Worm (Caenorhabditis elegans) whole organism, L3 larva: ENCODE results near the gene srx-113.

Experiments used
- R02D3.7 ChIP-seq: fragments of 150-350 bp; optimal IDR thresholded peaks from 2 replicates; lab custom pipeline; 2014; ENCODE audit warnings: missing biosample characterization, missing genetic modification characterization
- aly-2 ChIP-seq: fragments of 150-350 bp; optimal IDR thresholded peaks from 2 replicates; lab custom pipeline; 2014; ENCODE audit warnings: missing biosample characterization, missing genetic modification characterization
- ceh-16 ChIP-seq: sonication (generic microtip); optimal IDR thresholded peaks from 2 replicates; lab custom pipeline; 2017; ENCODE audit warnings: missing biosample characterization, missing genetic modification characterization
- ceh-82 ChIP-seq: fragments of 150-350 bp; optimal IDR thresholded peaks from 2 replicates; lab custom pipeline; 2014; ENCODE audit warnings: missing biosample characterization, missing genetic modification characterization
- daf-12 ChIP-seq: fragments of 150-350 bp; optimal IDR thresholded peaks from 2 replicates; lab custom pipeline; 2014; ENCODE audit warnings: missing biosample characterization, missing genetic modification reagents, missing genetic modification characterization
- egl-27 ChIP-seq: sonication (generic microtip); optimal IDR thresholded peaks from 4 replicates; lab custom pipeline; 2017; ENCODE audit warnings: missing biosample characterization, missing genetic modification reagents, missing genetic modification characterization
- egl-5 ChIP-seq: fragments of 150-350 bp; optimal IDR thresholded peaks from 2 replicates; lab custom pipeline; 2017; ENCODE audit warnings: missing biosample characterization, missing genetic modification reagents, missing genetic modification characterization, inconsistent platforms
- elt-1 ChIP-seq: fragments of 150-350 bp; optimal IDR thresholded peaks from 2 replicates; lab custom pipeline; 2014; ENCODE audit warnings: missing biosample characterization, missing genetic modification characterization
- elt-2 ChIP-seq: sonication (generic microtip); optimal IDR thresholded peaks from 2 replicates; lab custom pipeline; 2016; ENCODE audit warnings: missing genetic modification reagents, mild to moderate bottlenecking, missing genetic modification characterization, missing compliant biosample characterization
- elt-3 ChIP-seq, 3 experiments: fragments of 150-350 bp in 1 of 3; sonication (generic microtip) in 2 of 3; optimal IDR thresholded peaks; 2 replicates in 2 of 3; 4 replicates in 1 of 3; lab custom pipeline; 2014 to 2017; ENCODE audit warnings: missing biosample characterization in 3 of 3, missing genetic modification characterization in 3 of 3
- eor-1 ChIP-seq, 2 experiments: fragments of 150-350 bp; optimal IDR thresholded peaks; 2 replicates each; lab custom pipeline; 2014 to 2018; ENCODE audit warnings: missing biosample characterization in 2 of 2, missing genetic modification characterization in 2 of 2
- fkh-10 ChIP-seq: sonication (generic microtip); optimal IDR thresholded peaks from 2 replicates; lab custom pipeline; 2017; ENCODE audit warnings: missing biosample characterization, missing genetic modification reagents, missing genetic modification characterization
- fkh-2 ChIP-seq: fragments of 150-350 bp; optimal IDR thresholded peaks from 2 replicates; lab custom pipeline; 2014; ENCODE audit warnings: missing biosample characterization, missing genetic modification reagents, missing genetic modification characterization
- lin-15B ChIP-seq: fragments of 150-350 bp; optimal IDR thresholded peaks from 2 replicates; lab custom pipeline; 2014; ENCODE audit warnings: missing biosample characterization, missing genetic modification characterization
- lsy-12 ChIP-seq: sonication (generic microtip); optimal IDR thresholded peaks from 2 replicates; lab custom pipeline; 2016; ENCODE audit warnings: mild to moderate bottlenecking, missing genetic modification characterization, missing compliant biosample characterization
- mdl-1 ChIP-seq: fragments of 150-350 bp; optimal IDR thresholded peaks from 2 replicates; lab custom pipeline; 2014; ENCODE audit warnings: missing biosample characterization, missing genetic modification characterization
- nfya-1 ChIP-seq: sonication (generic microtip); optimal IDR thresholded peaks from 2 replicates; lab custom pipeline; 2017; ENCODE audit warnings: missing genetic modification characterization, mild to moderate bottlenecking, missing compliant biosample characterization, antibody characterized with exemption, moderate library complexity; ENCODE audit not compliant: insufficient read depth
- nhr-11 ChIP-seq: fragments of 150-350 bp; optimal IDR thresholded peaks from 2 replicates; lab custom pipeline; 2014; ENCODE audit warnings: missing biosample characterization, missing genetic modification characterization
- nhr-237 ChIP-seq: fragments of 150-350 bp; optimal IDR thresholded peaks from 2 replicates; lab custom pipeline; 2014; ENCODE audit warnings: missing biosample characterization, missing genetic modification characterization
- nhr-25 ChIP-seq: sonication (generic microtip); optimal IDR thresholded peaks from 2 replicates; lab custom pipeline; 2017; ENCODE audit warnings: missing biosample characterization, missing genetic modification characterization
- nhr-43 ChIP-seq: sonication (generic microtip); optimal IDR thresholded peaks from 2 replicates; lab custom pipeline; 2016; ENCODE audit warnings: mild to moderate bottlenecking, missing genetic modification characterization, missing compliant biosample characterization; ENCODE audit not compliant: poor library complexity, severe bottlenecking
- nhr-67 ChIP-seq: fragments of 150-350 bp; optimal IDR thresholded peaks from 2 replicates; lab custom pipeline; 2014; ENCODE audit warnings: missing biosample characterization, missing genetic modification characterization
- nhr-77 ChIP-seq: fragments of 150-350 bp; optimal IDR thresholded peaks from 2 replicates; lab custom pipeline; 2014; ENCODE audit warnings: missing biosample characterization, missing genetic modification characterization
- pha-4 ChIP-seq: fragments of 150-350 bp; optimal IDR thresholded peaks from 2 replicates; lab custom pipeline; 2014; ENCODE audit warnings: missing biosample characterization, missing genetic modification reagents, missing genetic modification characterization
- pqm-1 ChIP-seq: fragments of 150-350 bp; optimal IDR thresholded peaks from 2 replicates; lab custom pipeline; 2017; ENCODE audit warnings: missing biosample characterization, missing genetic modification characterization, inconsistent platforms
- sea-2 ChIP-seq: fragments of 150-350 bp; sonication (generic microtip); optimal IDR thresholded peaks from 4 replicates; lab custom pipeline; 2014; ENCODE audit warnings: missing biosample characterization, missing genetic modification reagents, missing genetic modification characterization
- skn-1 ChIP-seq: fragments of 150-350 bp; optimal IDR thresholded peaks from 2 replicates; lab custom pipeline; 2014; ENCODE audit warnings: missing biosample characterization, missing genetic modification characterization
- snpc-4 ChIP-seq: fragments of 150-350 bp; optimal IDR thresholded peaks from 2 replicates; lab custom pipeline; 2014; ENCODE audit warnings: missing biosample characterization, missing genetic modification characterization
- tbx-2 ChIP-seq: sonication (generic microtip); optimal IDR thresholded peaks from 2 replicates; lab custom pipeline; 2016; ENCODE audit warnings: mild to moderate bottlenecking, missing genetic modification characterization, missing compliant biosample characterization
- unc-62 ChIP-seq: fragments of 150-350 bp; sonication (generic microtip); optimal IDR thresholded peaks from 4 replicates; lab custom pipeline; 2014; ENCODE audit warnings: missing biosample characterization, missing genetic modification reagents, missing genetic modification characterization
- zag-1 ChIP-seq: fragments of 150-350 bp; optimal IDR thresholded peaks from 2 replicates; lab custom pipeline; 2014; ENCODE audit warnings: missing biosample characterization, missing genetic modification characterization
- ztf-4 ChIP-seq: fragments of 150-350 bp; optimal IDR thresholded peaks from 2 replicates; lab custom pipeline; 2014; ENCODE audit warnings: missing biosample characterization, missing genetic modification characterization

Gene srx-113

DNA sequence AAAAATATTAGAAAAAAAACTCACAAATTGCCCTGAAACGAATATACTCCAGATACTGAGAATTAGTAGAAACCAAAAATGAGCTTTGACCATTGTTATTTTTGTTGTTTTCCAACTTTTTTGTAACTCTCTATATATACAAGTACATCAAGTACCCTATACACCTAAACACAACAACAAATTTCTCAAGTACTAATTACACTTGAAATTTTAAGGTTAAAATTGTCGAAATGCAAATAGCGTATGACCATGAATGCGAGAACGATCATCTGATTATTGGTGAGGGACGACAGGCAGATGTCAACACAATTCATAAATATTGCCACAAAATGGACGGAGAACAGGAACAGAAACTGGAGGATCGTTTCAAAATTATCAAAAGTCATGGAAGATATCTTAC is 7.6 kb downstream of the srx-113 start, which contains the start of gene F56H9.9:
TSS of gene F56H9.9 (minus strand) at position 101 of the 400 bp plus-strand sequence.
- TF ChIP-seq mdl-1 (no peak), zag-1 (no peak), daf-12 (tag; lab: Kevin White, UChicago) (no peak), lin-15B (no peak), skn-1 (no peak), tbx-2 (tag; lab: Kevin White, UChicago) (no peak), sea-2 (GFP tag; lab: Kevin White, UChicago) (no peak), egl-5 (tag; lab: Kevin White, UChicago) (no peak)

DNA sequence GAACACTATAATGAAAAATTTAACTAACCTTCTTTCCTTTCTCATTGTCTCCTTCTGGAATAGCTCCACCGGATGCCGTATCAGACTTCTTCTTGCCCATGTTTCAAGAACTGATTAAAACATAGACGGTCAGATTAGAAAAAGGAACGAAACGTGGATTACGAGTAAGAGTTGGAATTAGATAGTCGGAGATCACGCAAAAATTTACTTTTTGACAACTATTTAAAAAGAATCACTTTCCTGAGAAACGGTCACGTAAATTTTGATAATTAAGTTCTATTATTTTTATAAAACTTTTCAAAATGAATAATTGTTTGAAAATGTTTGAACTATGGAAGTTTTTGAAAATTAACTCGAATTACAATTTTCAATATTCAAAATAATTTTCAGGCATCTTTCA is 19.8 kb downstream of the srx-113 start, which contains the start of gene cyc-2.2:
TSS of gene cyc-2.2 (minus strand) at position 101 of the 400 bp plus-strand sequence.
- TF ChIP-seq snpc-4 (tag; lab: Kevin White, UChicago) = no peak
- TF ChIP-seq ztf-4 (tag; lab: Kevin White, UChicago) = no peak
- no peak for TF ChIP-seq lin-15B
- no peak for TF ChIP-seq eor-1 (tag; optimal IDR thresholded peaks at IDR 0.05; lab: Kevin White, UChicago)
- no peak for TF ChIP-seq fkh-2 (tag; lab: Kevin White, UChicago)
- no peak for TF ChIP-seq aly-2 (tag; lab: Kevin White, UChicago)
- TF ChIP-seq nhr-77 = no peak
- TF ChIP-seq skn-1 = no peak
- TF ChIP-seq R02D3.7 (tag; lab: Kevin White, UChicago) = no peak
- TF ChIP-seq elt-2 (tag; lab: Kevin White, UChicago) = no peak
- TF ChIP-seq elt-3 (tag; optimal IDR thresholded peaks at IDR 0.05; lab: Kevin White, UChicago) = no peak
- TF ChIP-seq fkh-10 (GFP tag; lab: Kevin White, UChicago) = no peak
- no peak for TF ChIP-seq nhr-25 (tag; lab: Kevin White, UChicago)

DNA sequence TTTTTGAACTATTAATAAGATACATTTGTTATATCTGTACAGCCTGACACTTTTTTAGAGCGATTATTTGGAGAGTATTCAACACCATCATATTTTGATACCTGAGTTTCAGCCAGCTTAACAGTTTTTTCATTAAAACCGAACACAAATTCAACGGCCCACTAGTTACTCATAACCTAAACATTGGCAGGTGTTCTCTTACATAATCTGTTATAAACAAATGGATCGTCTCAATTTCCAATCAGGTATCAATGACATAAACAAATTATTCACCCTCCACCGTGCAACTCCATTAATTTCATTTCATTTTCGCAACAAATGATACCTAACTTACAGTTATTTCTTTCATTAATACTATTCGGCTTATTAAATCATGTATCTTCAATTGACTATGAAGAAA is 20.9 kb downstream of the srx-113 start, which contains the start of gene cubn-1:
TSS of gene cubn-1 (plus strand) at position 301 of the 400 bp plus-strand sequence.
- TF ChIP-seq elt-1 (tag; lab: Kevin White, UChicago) = no peak
- no peak for TF ChIP-seq elt-2 (tag; lab: Kevin White, UChicago)
- TF ChIP-seq eor-1 (tag; optimal IDR thresholded peaks at IDR 0.05; lab: Kevin White, UChicago) = no peak
- TF ChIP-seq nhr-77 = no peak
- no peak for TF ChIP-seq pqm-1 (tag; lab: Kevin White, UChicago)
- no peak for TF ChIP-seq lsy-12
- no peak for TF ChIP-seq unc-62
- no peak for TF ChIP-seq egl-27 (tag; lab: Kevin White, UChicago)

DNA sequence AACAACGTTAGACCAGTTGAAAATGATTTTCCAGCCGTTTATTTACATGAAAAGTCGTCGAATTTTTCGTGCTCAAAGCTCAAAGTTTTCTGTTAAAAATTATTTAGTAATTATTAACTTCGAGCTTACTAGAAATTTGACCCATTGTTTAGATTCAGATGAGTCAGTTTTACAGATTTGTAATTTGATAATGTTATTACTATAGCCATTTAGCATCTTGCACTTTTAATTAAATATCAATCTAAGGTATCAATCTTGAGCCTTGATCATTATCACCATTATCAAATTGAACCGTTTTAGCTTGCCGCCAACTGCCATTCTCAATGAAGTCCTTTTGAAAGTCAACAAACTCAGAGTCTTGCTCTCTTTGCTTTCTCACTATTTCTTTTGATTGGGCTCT is 22.4 kb downstream of the srx-113 start, which contains the start of gene ZC116.1:
TSS of gene ZC116.1 (plus strand) at position 301 of the 400 bp plus-strand sequence.
- no peak for TF ChIP-seq nhr-77
- no peak for TF ChIP-seq fkh-2 (tag; lab: Kevin White, UChicago)
- no peak for TF ChIP-seq ceh-16 (tag; lab: Kevin White, UChicago)
- TF ChIP-seq egl-5 (tag; lab: Kevin White, UChicago) = no peak
- TF ChIP-seq elt-3 (tag; optimal IDR thresholded peaks at IDR 0.05; lab: Kevin White, UChicago) = no peak
- no peak for TF ChIP-seq mdl-1
- TF ChIP-seq nhr-43 = no peak
- no peak for TF ChIP-seq pqm-1 (tag; lab: Kevin White, UChicago)
- no peak for TF ChIP-seq nhr-11 (tag; lab: Kevin White, UChicago)
- no peak for TF ChIP-seq nfya-1 (tag; lab: Kevin White, UChicago)
- TF ChIP-seq ceh-82 (tag; lab: Kevin White, UChicago) = no peak
- no peak for TF ChIP-seq fkh-10 (GFP tag; lab: Kevin White, UChicago)
- TF ChIP-seq elt-1 (tag; lab: Kevin White, UChicago) = no peak
- TF ChIP-seq pha-4 = no peak
- no peak for TF ChIP-seq nhr-67 (tag; lab: Kevin White, UChicago)
- no peak for TF ChIP-seq nhr-237 (tag; lab: Kevin White, UChicago)

DNA sequence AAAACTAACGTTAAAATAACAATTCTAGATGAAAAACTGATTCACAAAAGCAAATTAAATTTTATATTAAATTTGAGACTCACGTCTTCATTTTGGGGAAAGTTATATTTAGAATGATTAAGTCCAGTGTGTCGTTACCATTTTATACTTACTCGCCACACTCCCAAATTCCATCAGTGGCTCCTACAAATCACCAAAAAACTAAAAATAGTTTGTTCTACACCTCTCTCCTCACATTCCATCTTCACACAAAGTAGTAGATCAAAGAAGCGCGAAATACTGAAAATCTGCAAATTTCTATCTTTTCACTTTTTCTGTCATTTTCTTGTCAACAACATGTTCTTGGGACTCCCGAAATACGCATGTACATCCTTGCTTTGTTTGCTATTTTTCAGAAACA is 23.1 kb downstream of the srx-113 start, which contains the start of gene ZC116.5:
TSS of gene ZC116.5 (minus strand) at position 101 of the 400 bp plus-strand sequence.
- no peak for TF ChIP-seq R02D3.7 (tag; lab: Kevin White, UChicago)
- TF ChIP-seq sea-2 (GFP tag; lab: Kevin White, UChicago) = no peak
- TF ChIP-seq nhr-237 (tag; lab: Kevin White, UChicago) = no peak
